Worm (Caenorhabditis elegans) whole organism, L3 larva: ENCODE measurements around the gene srx-136.

Experiments
- elt-3 ChIP-seq, 3 experiments: fragments of 150-350 bp in 1 of 3; sonication (generic microtip) in 2 of 3; optimal IDR thresholded peaks; 2 replicates in 2 of 3; 4 replicates in 1 of 3; lab custom pipeline; 2014 to 2017; ENCODE audit warnings: missing biosample characterization in 3 of 3, missing genetic modification characterization in 3 of 3
- fkh-10 ChIP-seq: sonication (generic microtip); optimal IDR thresholded peaks from 2 replicates; lab custom pipeline; 2017; ENCODE audit warnings: missing biosample characterization, missing genetic modification reagents, missing genetic modification characterization
- jun-1 ChIP-seq: fragments of 150-350 bp; optimal IDR thresholded peaks from 2 replicates; lab custom pipeline; 2014; ENCODE audit warnings: missing biosample characterization, missing genetic modification reagents, missing genetic modification characterization
- mml-1 ChIP-seq: fragments of 150-350 bp; sonication (generic microtip); optimal IDR thresholded peaks from 3 replicates; lab custom pipeline; 2014; ENCODE audit warnings: missing biosample characterization, missing genetic modification characterization
- nhr-11 ChIP-seq: fragments of 150-350 bp; optimal IDR thresholded peaks from 2 replicates; lab custom pipeline; 2014; ENCODE audit warnings: missing biosample characterization, missing genetic modification characterization
- unc-39 ChIP-seq: sonication (generic microtip); optimal IDR thresholded peaks from 4 replicates; lab custom pipeline; 2017; ENCODE audit warnings: missing biosample characterization, missing genetic modification characterization

DNA sequence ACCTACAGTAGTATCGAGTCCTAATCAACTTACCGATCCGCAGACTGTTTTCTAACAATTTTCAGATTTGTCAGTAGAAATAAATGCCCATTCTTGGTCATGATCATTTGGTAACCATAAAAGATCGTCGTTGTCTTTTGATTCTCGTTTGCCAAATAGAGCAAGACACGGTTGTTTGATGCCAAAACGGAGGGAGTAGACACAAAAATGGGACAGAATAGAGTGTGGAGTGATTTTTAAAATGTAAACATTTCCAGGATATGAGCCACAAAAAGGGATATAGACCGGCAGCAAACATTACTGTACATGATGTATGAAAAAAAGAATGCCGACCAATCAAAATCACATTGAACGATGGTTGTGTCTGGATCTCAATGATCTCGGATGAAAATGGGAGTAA lies 40.4 kb upstream of the srx-136 start, which contains the start of gene F55B12.2:
- TF ChIP-seq unc-39 (no peak), nhr-11 (tag; lab: Kevin White, UChicago) (no peak), fkh-10 (GFP tag; lab: Kevin White, UChicago) (no peak), elt-3 (tag; optimal IDR thresholded peaks at IDR 0.05; lab: Kevin White, UChicago) (no peak), jun-1 (tag; lab: Kevin White, UChicago) (no peak), mml-1 (tag; lab: Kevin White, UChicago) (no peak)
